Fruit fly (Drosophila melanogaster): Measurements from ENCODE around the gene CG3982.

Gene CG3982

dm6 chr3L:9410754-9411423 lies 6.3 kb downstream of the CG3982 start, which contains the start of the genes CG4022 and Cpsf5 (continued):
- TF ChIP-seq CG11560 (tag; IDR thresholded peaks at IDR 0.05): 0 out of 3 replicates have a peak, but pooled peaks have one; percentile 20
- TF ChIP-seq CG3281 (GFP tag; optimal IDR thresholded peaks at IDR 0.05): peak; percentile 79
- TF ChIP-seq pzg (GFP tag; optimal IDR thresholded peaks at IDR 0.05): peak; percentile 82
- no peak for TF ChIP-seq CG4360 (GFP tag; IDR thresholded peaks at IDR 0.05)
- TF ChIP-seq CG2202 (tag; optimal IDR thresholded peaks at IDR 0.05): peak; percentile 69
- TF ChIP-seq br (optimal IDR thresholded peaks at IDR 0.05): no peak
- peak; percentile 51 for TF ChIP-seq slou (GFP tag; optimal IDR thresholded peaks at IDR 0.05)
- TF ChIP-seq CG12104 (GFP tag; optimal IDR thresholded peaks at IDR 0.05): peak; percentile 85
- peak; percentile 48 for TF ChIP-seq Bteb2 (GFP tag; optimal IDR thresholded peaks at IDR 0.05)
- TF ChIP-seq H2.0 (GFP tag; IDR thresholded peaks at IDR 0.05): peak; percentile 81
- TF ChIP-seq CG4730 (GFP tag; IDR thresholded peaks at IDR 0.05): peak; percentile 62
- TF ChIP-seq CG1792 (GFP tag; optimal IDR thresholded peaks at IDR 0.05): peak; percentile 55
- TF ChIP-seq prd (optimal IDR thresholded peaks at IDR 0.05): no peak
- peak; percentile 84 for TF ChIP-seq prd (GFP tag; IDR thresholded peaks at IDR 0.05)
- no peak for TF ChIP-seq CG8359 (GFP tag; optimal IDR thresholded peaks at IDR 0.05; ENCODE audit: borderline replicate concordance)
- TF ChIP-seq cwo (GFP tag; optimal IDR thresholded peaks at IDR 0.05): peak; percentile 58
- peak; percentile 62 for TF ChIP-seq CG12744 (GFP tag; optimal IDR thresholded peaks at IDR 0.05)
- peak; percentile 52 for TF ChIP-seq D19A (tag; optimal IDR thresholded peaks at IDR 0.05)
- peak; percentile 75 for TF ChIP-seq Hr3 (GFP tag; optimal IDR thresholded peaks at IDR 0.05)
- TF ChIP-seq al (GFP tag; IDR thresholded peaks at IDR 0.05): peak; percentile 79
- TF ChIP-seq oc (tag; optimal IDR thresholded peaks at IDR 0.05): peak; percentile 63
- peak; percentile 82 for TF ChIP-seq CG9215 (GFP tag; IDR thresholded peaks at IDR 0.05)
- TF ChIP-seq yki (optimal IDR thresholded peaks at IDR 0.05): no peak
- TF ChIP-seq slbo (GFP tag; IDR thresholded peaks at IDR 0.05): peak; percentile 90
- TF ChIP-seq cato (GFP tag; optimal IDR thresholded peaks at IDR 0.05; ENCODE audit: borderline replicate concordance): peak; percentile 54
- TF ChIP-seq fru (optimal IDR thresholded peaks at IDR 0.05): no peak
- TF ChIP-seq CG6254 (GFP tag; optimal IDR thresholded peaks at IDR 0.05): peak; percentile 51
- TF ChIP-seq CG17912 (GFP tag; optimal IDR thresholded peaks at IDR 0.05): peak; percentile 56
- peak; percentile 90 for TF ChIP-seq CG17186 (GFP tag; optimal IDR thresholded peaks at IDR 0.05)
- no peak; the same call in 2 of the 3 replicates for TF ChIP-seq zen2 (GFP tag; IDR thresholded peaks at IDR 0.05; ENCODE audit: partially characterized antibody)
- TF ChIP-seq bbx (GFP tag; IDR thresholded peaks at IDR 0.05; ENCODE audit: partially characterized antibody): no peak
- peak; percentile 46 for TF ChIP-seq slp2 (GFP tag; optimal IDR thresholded peaks at IDR 0.05)
- TF ChIP-seq pros (GFP tag; optimal IDR thresholded peaks at IDR 0.05): no peak
- TF ChIP-seq CG2875 (GFP tag; optimal IDR thresholded peaks at IDR 0.05): peak; percentile 47
- TF ChIP-seq jigr1 (GFP tag; IDR thresholded peaks at IDR 0.05): no peak
- peak; percentile 41; the same call in 1 of the 3 replicates for TF ChIP-seq HLH4C (GFP tag; IDR thresholded peaks at IDR 0.05; ENCODE audit: partially characterized antibody)
- TF ChIP-seq CG3995 (GFP tag; optimal IDR thresholded peaks at IDR 0.05): peak; percentile 6
- TF ChIP-seq caup (GFP tag; optimal IDR thresholded peaks at IDR 0.05; ENCODE audit: severe bottlenecking): peak; percentile 79
- TF ChIP-seq Taf1 (GFP tag; IDR thresholded peaks at IDR 0.05): peak; percentile 68
- peak; percentile 71; the same call in 1 of the 2 replicates for TF ChIP-seq CG43689 (GFP tag; IDR thresholded peaks at IDR 0.05)
- TF ChIP-seq disco-r (GFP tag; optimal IDR thresholded peaks at IDR 0.05): no peak
- TF ChIP-seq Awh (GFP tag; IDR thresholded peaks at IDR 0.05): peak; percentile 62; the same call in 1 of the 2 replicates
- TF ChIP-seq kni (GFP tag; optimal IDR thresholded peaks at IDR 0.05): peak; percentile 93
- no peak for TF ChIP-seq eve (GFP tag; optimal IDR thresholded peaks at IDR 0.05)
- peak; percentile 67 for TF ChIP-seq pho (GFP tag; optimal IDR thresholded peaks at IDR 0.05)
- TF ChIP-seq kah (GFP tag; optimal IDR thresholded peaks at IDR 0.05): peak; percentile 22
- peak; percentile 29 for TF ChIP-seq CG15011 (GFP tag; optimal IDR thresholded peaks at IDR 0.05)
- TF ChIP-seq zfh1 (GFP tag; IDR thresholded peaks at IDR 0.05): peak; percentile 83
- TF ChIP-seq sna (GFP tag; IDR thresholded peaks at IDR 0.05; ENCODE audit: partially characterized antibody): no peak
- peak; percentile 74 for TF ChIP-seq CG10979 (tag; optimal IDR thresholded peaks at IDR 0.05)

Data from whole organism, embryonic.